Worm (Caenorhabditis elegans): Measurements from ENCODE around the gene C14H10.2.

DNA sequence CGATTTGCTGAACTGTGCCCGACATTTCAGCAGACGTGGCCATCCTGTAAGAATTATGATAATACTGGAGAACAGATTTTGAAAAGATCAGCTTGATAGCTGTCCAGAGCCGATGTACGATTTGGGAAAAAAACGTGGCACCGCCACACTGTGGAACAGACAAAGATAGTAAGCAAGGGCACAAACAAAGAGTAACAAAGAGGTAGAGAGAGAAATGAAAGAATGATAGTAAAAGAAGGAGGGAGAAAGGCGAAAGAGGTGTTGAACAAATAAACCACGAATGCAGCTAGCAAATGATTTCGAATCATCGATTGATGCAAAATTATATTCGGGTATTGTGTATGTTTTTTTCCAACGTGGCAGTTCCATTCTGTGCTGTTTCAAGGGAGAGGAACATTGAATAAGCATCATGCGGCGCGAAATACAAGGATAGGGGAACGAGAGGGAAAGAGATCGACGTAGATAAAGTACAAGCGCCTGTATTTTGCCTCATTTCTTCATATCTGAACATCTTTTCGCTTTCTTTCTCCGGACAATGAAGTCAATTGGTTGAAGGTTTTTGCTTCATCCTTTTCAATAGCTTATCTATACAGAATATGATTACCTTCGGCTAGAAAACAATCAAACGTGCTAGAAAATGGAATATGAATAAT, 24.5 kb downstream of the C14H10.2 start, which contains the start of gene C14H10.3:
- TF ChIP-seq ref-1 (GFP tag; conservative IDR thresholded peaks at IDR 0.05): no peak
- no peak for TF ChIP-seq cog-1 (tag; optimal IDR thresholded peaks at IDR 0.05)
- TF ChIP-seq klf-2 (GFP tag; conservative IDR thresholded peaks at IDR 0.05): no peak
- TF ChIP-seq ztf-29 (GFP tag; IDR thresholded peaks at IDR 0.05): no peak
- no peak for TF ChIP-seq flt-1 (GFP tag; IDR thresholded peaks at IDR 0.05)
- TF ChIP-seq ztf-23 (GFP tag; IDR thresholded peaks at IDR 0.05): no peak
- TF ChIP-seq med-1 (GFP tag; optimal IDR thresholded peaks at IDR 0.05; ENCODE audit: insufficient read depth): no peak
- no peak for TF ChIP-seq tab-1 (GFP tag; IDR thresholded peaks at IDR 0.05)
